Worm (Caenorhabditis elegans) whole organism, L4 larva: ENCODE results near the gene rps-9.

Source experiments
- D1046.2 ChIP-seq: fragments of 200-800 bp; sonication (Bioruptor generic); IDR thresholded peaks from 2 replicates; pipeline ENCODE4 v1.3.6; 2022; ENCODE audit warnings: missing genetic modification characterization, missing compliant biosample characterization
- F10B5.3 ChIP-seq: sonication (generic microtip); optimal IDR thresholded peaks from 2 replicates; lab custom pipeline; 2016; ENCODE audit warnings: mild to moderate bottlenecking, missing genetic modification characterization, missing compliant biosample characterization
- F26F4.8 ChIP-seq: fragments of 200-800 bp; sonication (Bioruptor generic); conservative IDR thresholded peaks from 2 replicates; pipeline ENCODE4 v1.3.6; 2022; ENCODE audit warnings: missing genetic modification characterization, missing compliant biosample characterization
- F37D6.2 ChIP-seq: sonication (generic microtip); optimal IDR thresholded peaks from 2 replicates; lab custom pipeline; 2016; ENCODE audit warnings: mild to moderate bottlenecking, missing genetic modification characterization, missing compliant biosample characterization
- F44E2.7 ChIP-seq: fragments of 200-800 bp; sonication (Bioruptor generic); IDR thresholded peaks from 2 replicates; pipeline ENCODE4 v2.1.2; 2022; ENCODE audit warnings: missing genetic modification characterization, missing compliant biosample characterization
- F49E8.2 ChIP-seq: sonication (generic microtip); optimal IDR thresholded peaks from 2 replicates; lab custom pipeline; 2016; ENCODE audit warnings: missing compliant biosample characterization, mild to moderate bottlenecking, missing genetic modification characterization, borderline replicate concordance
- T20F7.1 ChIP-seq: fragments of 200-800 bp; sonication (Bioruptor generic); optimal IDR thresholded peaks from 2 replicates; lab custom pipeline; 2018; ENCODE audit warnings: mild to moderate bottlenecking, missing genetic modification characterization, missing compliant biosample characterization
- Y105C5A.15 ChIP-seq: fragments of 200-800 bp; sonication (Bioruptor generic); IDR thresholded peaks from 2 replicates; pipeline ENCODE4 v1.3.6; 2022; ENCODE audit warnings: missing genetic modification characterization, missing compliant biosample characterization
- Y48G9A.11 ChIP-seq: fragments of 200-800 bp; sonication (Bioruptor generic); IDR thresholded peaks from 2 replicates; pipeline ENCODE4 v1.3.6; 2022; ENCODE audit warnings: missing genetic modification reagents, missing genetic modification characterization, missing compliant biosample characterization
- Y5F2A.4 ChIP-seq: fragments of 200-800 bp; sonication (Bioruptor generic); optimal IDR thresholded peaks from 2 replicates; lab custom pipeline; 2018; ENCODE audit warnings: mild to moderate bottlenecking, missing genetic modification characterization, missing compliant biosample characterization
- ZK546.5 ChIP-seq, 2 experiments: sonication (generic microtip); optimal IDR thresholded peaks; 2 replicates each; lab custom pipeline; 2017; ENCODE audit warnings: missing biosample characterization in 2 of 2, missing genetic modification characterization in 2 of 2
- aly-2 ChIP-seq: sonication (generic microtip); optimal IDR thresholded peaks from 2 replicates; lab custom pipeline; 2018; ENCODE audit warnings: missing biosample characterization, missing genetic modification characterization
- arid-1 ChIP-seq: fragments of 200-800 bp; sonication (Bioruptor generic); conservative IDR thresholded peaks from 2 replicates; pipeline ENCODE4 v1.3.6; 2022; ENCODE audit warnings: missing genetic modification reagents, missing genetic modification characterization, missing compliant biosample characterization
- ceh-28 ChIP-seq: fragments of 150-350 bp; optimal IDR thresholded peaks from 2 replicates; lab custom pipeline; 2014; ENCODE audit warnings: missing biosample characterization, missing genetic modification reagents, missing genetic modification characterization
- ces-1 ChIP-seq: fragments of 150-350 bp; sonication (generic microtip); optimal IDR thresholded peaks from 4 replicates; lab custom pipeline; 2014; ENCODE audit warnings: missing biosample characterization, missing genetic modification reagents, missing genetic modification characterization
- cey-2 ChIP-seq: sonication (generic microtip); optimal IDR thresholded peaks from 3 replicates; lab custom pipeline; 2017; ENCODE audit warnings: missing genetic modification characterization, mild to moderate bottlenecking, missing compliant biosample characterization, antibody characterized with exemption, borderline replicate concordance; ENCODE audit not compliant: insufficient read depth
- daf-12 ChIP-seq: fragments of 150-350 bp; optimal IDR thresholded peaks from 2 replicates; lab custom pipeline; 2014; ENCODE audit warnings: missing biosample characterization, missing genetic modification reagents, missing genetic modification characterization
- daf-8 ChIP-seq: fragments of 200-800 bp; sonication (Bioruptor generic); IDR thresholded peaks from 2 replicates; pipeline ENCODE4 v1.3.6; 2022; ENCODE audit warnings: missing genetic modification characterization, missing compliant biosample characterization
- dmd-6 ChIP-seq: fragments of 200-800 bp; sonication (Bioruptor generic); IDR thresholded peaks from 2 replicates; pipeline ENCODE4 v1.3.6; 2022; ENCODE audit warnings: missing genetic modification reagents, missing genetic modification characterization, missing compliant biosample characterization
- dmd-8 ChIP-seq: fragments of 200-800 bp; sonication (Bioruptor generic); IDR thresholded peaks from 2 replicates; pipeline ENCODE4 v1.3.6; 2022; ENCODE audit warnings: missing genetic modification characterization, missing compliant biosample characterization
- dpl-1 ChIP-seq: fragments of 150-350 bp; optimal IDR thresholded peaks from 2 replicates; lab custom pipeline; 2014; ENCODE audit warnings: missing biosample characterization, missing genetic modification reagents, missing genetic modification characterization
- duxl-1 ChIP-seq: sonication (generic microtip); optimal IDR thresholded peaks from 2 replicates; lab custom pipeline; 2016; ENCODE audit warnings: mild to moderate bottlenecking, missing genetic modification characterization, moderate library complexity, missing compliant biosample characterization; ENCODE audit not compliant: poor library complexity
- dve-1 ChIP-seq: sonication (generic microtip); optimal IDR thresholded peaks from 2 replicates; lab custom pipeline; 2017; ENCODE audit warnings: antibody characterized with exemption, mild to moderate bottlenecking, missing genetic modification characterization, missing compliant biosample characterization; ENCODE audit not compliant: insufficient read depth
- egl-27 ChIP-seq: sonication (generic microtip); optimal IDR thresholded peaks from 3 replicates; lab custom pipeline; 2017; ENCODE audit warnings: missing biosample characterization, missing genetic modification reagents, missing genetic modification characterization
- egl-43 ChIP-seq: fragments of 200-800 bp; sonication (Bioruptor generic); IDR thresholded peaks from 2 replicates; pipeline ENCODE4 v1.3.6; 2022; ENCODE audit warnings: missing genetic modification reagents, missing genetic modification characterization, missing compliant biosample characterization
- fos-1 ChIP-seq: fragments of 150-350 bp; optimal IDR thresholded peaks from 2 replicates; lab custom pipeline; 2014; ENCODE audit warnings: missing biosample characterization, missing genetic modification characterization
- gei-8 ChIP-seq: fragments of 200-800 bp; sonication (Bioruptor generic); optimal IDR thresholded peaks from 2 replicates; lab custom pipeline; 2018; ENCODE audit warnings: mild to moderate bottlenecking, missing genetic modification characterization, missing compliant biosample characterization
- hlh-11 ChIP-seq: fragments of 200-800 bp; sonication (Bioruptor generic); optimal IDR thresholded peaks from 2 replicates; lab custom pipeline; 2018; ENCODE audit warnings: mild to moderate bottlenecking, missing genetic modification characterization, missing compliant biosample characterization
- hlh-30 ChIP-seq: sonication (generic microtip); optimal IDR thresholded peaks from 2 replicates; lab custom pipeline; 2017; ENCODE audit warnings: antibody characterized with exemption, mild to moderate bottlenecking, missing genetic modification characterization, missing compliant biosample characterization; ENCODE audit not compliant: insufficient read depth
- lin-13 ChIP-seq: fragments of 150-350 bp; optimal IDR thresholded peaks from 2 replicates; lab custom pipeline; 2014; ENCODE audit warnings: missing biosample characterization, missing genetic modification reagents, missing genetic modification characterization
- lin-15B ChIP-seq: fragments of 150-350 bp; sonication (generic microtip); optimal IDR thresholded peaks from 3 replicates; lab custom pipeline; 2014; ENCODE audit warnings: missing biosample characterization, missing genetic modification characterization
- lin-38 ChIP-seq: fragments of 200-800 bp; sonication (Bioruptor generic); IDR thresholded peaks from 2 replicates; pipeline ENCODE4 v1.3.6; 2022; ENCODE audit warnings: missing genetic modification reagents, missing genetic modification characterization, missing compliant biosample characterization
- lin-39 ChIP-seq: fragments of 150-350 bp; optimal IDR thresholded peaks from 2 replicates; lab custom pipeline; 2014; ENCODE audit warnings: missing biosample characterization, missing genetic modification reagents, missing genetic modification characterization
- lir-3 ChIP-seq: sonication (generic microtip); optimal IDR thresholded peaks from 2 replicates; lab custom pipeline; 2016; ENCODE audit warnings: mild to moderate bottlenecking, missing genetic modification characterization, missing compliant biosample characterization
- lsy-2 ChIP-seq, 2 experiments: fragments of 150-350 bp in 1 of 2; sonication (generic microtip) in 1 of 2; optimal IDR thresholded peaks; 2 replicates each; lab custom pipeline; 2014 to 2017; ENCODE audit warnings: missing biosample characterization in 2 of 2, missing genetic modification characterization in 2 of 2
- madf-5 ChIP-seq, 2 experiments: fragments of 200-800 bp; sonication (Bioruptor generic); IDR thresholded peaks; 2 replicates each; pipeline ENCODE4 v1.3.6; 2022; ENCODE audit warnings: missing compliant biosample characterization in 2 of 2, missing genetic modification characterization in 2 of 2
- mdt-29 ChIP-seq: fragments of 200-800 bp; sonication (Bioruptor generic); IDR thresholded peaks from 2 replicates; pipeline ENCODE4 v1.3.6; 2022; ENCODE audit warnings: missing genetic modification reagents, missing genetic modification characterization, missing compliant biosample characterization
- mep-1 ChIP-seq: fragments of 150-350 bp; sonication (generic microtip); optimal IDR thresholded peaks from 3 replicates; lab custom pipeline; 2014; ENCODE audit warnings: missing biosample characterization, missing genetic modification characterization
- nhr-102 ChIP-seq: sonication (generic microtip); optimal IDR thresholded peaks from 2 replicates; lab custom pipeline; 2016; ENCODE audit warnings: mild to moderate bottlenecking, missing genetic modification characterization, moderate library complexity, missing compliant biosample characterization
- nhr-41 ChIP-seq: fragments of 200-800 bp; sonication (Bioruptor generic); IDR thresholded peaks from 2 replicates; pipeline ENCODE4 v1.3.6; 2022; ENCODE audit warnings: missing genetic modification reagents, missing genetic modification characterization, missing compliant biosample characterization
- nhr-42 ChIP-seq: fragments of 200-800 bp; sonication (Bioruptor generic); IDR thresholded peaks from 2 replicates; pipeline ENCODE4 v1.3.6; 2022; ENCODE audit warnings: missing genetic modification characterization, missing compliant biosample characterization
- nhr-48 ChIP-seq: sonication (generic microtip); optimal IDR thresholded peaks from 2 replicates; lab custom pipeline; 2016; ENCODE audit warnings: mild to moderate bottlenecking, missing genetic modification characterization, missing compliant biosample characterization
- pha-4 ChIP-seq, 2 experiments: fragments of 150-350 bp in 1 of 2; fragments of 200-800 bp in 1 of 2; sonication (Bioruptor generic) in 1 of 2; IDR thresholded peaks in 1 of 2; optimal IDR thresholded peaks in 1 of 2; 2 replicates each; pipeline versions ENCODE4 v1.3.6 to Lab custom; 2014 to 2022; ENCODE audit warnings: missing genetic modification characterization in 2 of 2, missing genetic modification reagents in 2 of 2, missing biosample characterization in 1 of 2, missing compliant biosample characterization in 1 of 2
- skn-1 ChIP-seq: fragments of 150-350 bp; optimal IDR thresholded peaks from 2 replicates; lab custom pipeline; 2014; ENCODE audit warnings: missing biosample characterization, missing genetic modification characterization
- tag-97 ChIP-seq: fragments of 200-800 bp; sonication (Bioruptor generic); IDR thresholded peaks from 2 replicates; pipeline ENCODE4 v1.3.6; 2022; ENCODE audit warnings: missing genetic modification characterization, missing compliant biosample characterization
- unc-62 ChIP-seq, 3 experiments: fragments of 150-350 bp in 1 of 3; sonication (generic microtip); optimal IDR thresholded peaks in 2 of 3; peaks in 1 of 3; 1 replicate in 1 of 3; 2 replicates in 2 of 3; lab custom pipeline; 2014 to 2017; ENCODE audit warnings: missing biosample characterization in 3 of 3, missing genetic modification characterization in 3 of 3, missing genetic modification reagents in 3 of 3, missing genotype in 1 of 3
- zag-1 ChIP-seq: fragments of 150-350 bp; optimal IDR thresholded peaks from 2 replicates; lab custom pipeline; 2014; ENCODE audit warnings: missing biosample characterization, missing genetic modification characterization
- zip-11 ChIP-seq: fragments of 200-800 bp; sonication (Bioruptor generic); IDR thresholded peaks from 2 replicates; pipeline ENCODE4 v1.3.6; 2022; ENCODE audit warnings: missing genetic modification characterization, missing compliant biosample characterization
- zip-2 ChIP-seq: fragments of 150-350 bp; optimal IDR thresholded peaks from 2 replicates; lab custom pipeline; 2014; ENCODE audit warnings: missing biosample characterization, missing genetic modification characterization

The rps-9 gene

DNA sequence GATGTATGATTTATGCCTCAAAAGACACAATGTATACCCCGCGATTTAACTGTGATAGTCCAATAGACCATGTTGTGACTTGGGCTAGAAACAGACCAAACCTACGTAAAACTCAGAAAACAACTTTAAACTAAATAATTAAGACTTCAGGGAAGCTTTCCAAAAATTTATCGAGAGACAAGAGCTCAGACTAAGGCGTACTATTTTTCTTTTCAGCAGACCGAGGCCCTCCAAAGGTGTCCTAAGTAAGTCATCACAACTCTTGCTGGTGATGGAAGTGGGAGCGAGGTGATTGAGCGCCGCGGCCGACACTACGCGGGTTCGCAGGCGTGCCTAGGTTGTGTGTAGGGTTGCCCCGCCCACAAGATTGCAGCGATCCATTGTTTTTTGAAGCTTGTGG is 40.9 kb upstream of the rps-9 start:
- TF ChIP-seq D1046.2 (GFP tag; lab: Robert Waterston, UW) (0 out of 2 replicates have a peak, but pooled peaks have one; percentile 49), nhr-48 (peak; percentile 51), aly-2 (tag; lab: Kevin White, UChicago) (peak; percentile 15), zag-1 (tag; lab: Kevin White, UChicago) (no peak), zip-2 (tag; lab: Kevin White, UChicago) (no peak), hlh-30 (peak; percentile 84), unc-62 (GFP tag; optimal IDR thresholded peaks at IDR 0.05 in 1 of 2; lab: Kevin White, UChicago) (no peak), unc-62 (tag; optimal IDR thresholded peaks at IDR 0.05; lab: Kevin White, UChicago) (no peak), nhr-41 (no peak), cey-2 (no peak), tag-97 (GFP tag; lab: Robert Waterston, UW) (no peak), fos-1 (tag; lab: Kevin White, UChicago) (no peak), lin-39 (no peak), dmd-6 (GFP tag; lab: Robert Waterston, UW) (peak; percentile 50), duxl-1 (tag; lab: Kevin White, UChicago) (peak; percentile 55), madf-5 (GFP tag; IDR thresholded peaks at IDR 0.05; lab: Robert Waterston, UW) (no peak), Y5F2A.4 (GFP tag; lab: Kevin White, UChicago) (no peak), dpl-1 (GFP tag; lab: Kevin White, UChicago) (peak; percentile 39), nhr-102 (tag; lab: Kevin White, UChicago) (peak; percentile 81), daf-8 (GFP tag; lab: Robert Waterston, UW) (no peak), F37D6.2 (tag; lab: Kevin White, UChicago) (no peak), dmd-8 (GFP tag; lab: Robert Waterston, UW) (0 out of 2 replicates have a peak, but pooled peaks have one; percentile 26), dve-1 (tag; lab: Kevin White, UChicago) (peak; percentile 78), mep-1 (tag; lab: Kevin White, UChicago) (peak; percentile 81), ces-1 (GFP tag; lab: Kevin White, UChicago) (no peak), F49E8.2 (tag; lab: Kevin White, UChicago) (peak; percentile 91), ZK546.5 (tag; optimal IDR thresholded peaks at IDR 0.05; lab: Kevin White, UChicago) (no peak), lir-3 (no peak), lin-13 (peak; percentile 49), Y105C5A.15 (0 out of 2 replicates have a peak, but pooled peaks have one; percentile 78), egl-27 (tag; lab: Kevin White, UChicago) (no peak), T20F7.1 (GFP tag; lab: Kevin White, UChicago) (no peak), F26F4.8 (no peak), Y48G9A.11 (GFP tag; lab: Robert Waterston, UW) (peak; percentile 64), mdt-29 (peak; percentile 44; the same call in 1 of the 2 replicates), skn-1 (tag; lab: Kevin White, UChicago) (no peak), lin-38 (GFP tag; lab: Robert Waterston, UW) (peak; percentile 90), zip-11 (GFP tag; lab: Robert Waterston, UW) (no peak), gei-8 (GFP tag; lab: Kevin White, UChicago) (no peak), hlh-11 (tag; lab: Kevin White, UChicago) (peak; percentile 64), egl-43 (GFP tag; lab: Robert Waterston, UW) (peak; percentile 85), lin-15B (tag; lab: Kevin White, UChicago) (no peak), F44E2.7 (GFP tag; lab: Robert Waterston, UW) (no peak), nhr-42 (GFP tag; lab: Robert Waterston, UW) (peak; percentile 79), F10B5.3 (tag; lab: Kevin White, UChicago) (peak; percentile 74), arid-1 (GFP tag; lab: Robert Waterston, UW) (peak; percentile 68), daf-12 (tag; lab: Kevin White, UChicago) (no peak), ceh-28 (tag; lab: Kevin White, UChicago) (no peak), pha-4 (GFP tag; IDR thresholded peaks at IDR 0.05; lab: Robert Waterston, UW) (peak; percentile 55; the same call in 1 of the 2 replicates), pha-4 (tag; optimal IDR thresholded peaks at IDR 0.05; lab: Kevin White, UChicago) (no peak), lsy-2 (tag; optimal IDR thresholded peaks at IDR 0.05; lab: Kevin White, UChicago) (peak in 1 of 2 experiments; percentile 61)
